Fruit fly (Drosophila melanogaster) whole organism, embryonic: ENCODE measurements around the gene a5.

ENCODE experiments used
- Bgb ChIP-seq: fragments of 200-800 bp; sonication (Bioruptor generic); IDR thresholded peaks from 2 replicates; pipeline ENCODE4 v1.3.6; 2022; ENCODE audit warnings: missing biosample characterization, missing genetic modification characterization; ENCODE audit not compliant: partially characterized antibody
- CG10267 ChIP-seq: fragments of 200-800 bp; sonication (Bioruptor generic); optimal IDR thresholded peaks from 2 replicates; lab custom pipeline; 2018; ENCODE audit warnings: missing biosample characterization, mild to moderate bottlenecking, missing genetic modification characterization, moderate library complexity
- CG11093 ChIP-seq: fragments of 200-800 bp; sonication (Bioruptor generic); IDR thresholded peaks from 3 replicates; pipeline ENCODE4 v1.3.6; 2022; ENCODE audit warnings: missing biosample characterization, missing genetic modification characterization
- CG12071 ChIP-seq: fragments of 200-800 bp; sonication (Bioruptor generic); optimal IDR thresholded peaks from 3 replicates; lab custom pipeline; 2018; ENCODE audit warnings: missing biosample characterization, mild to moderate bottlenecking, missing genetic modification characterization
- CG12104 ChIP-seq: fragments of 200-800 bp; sonication (Bioruptor generic); optimal IDR thresholded peaks from 3 replicates; lab custom pipeline; 2016; ENCODE audit warnings: missing biosample characterization, missing genetic modification characterization
- CG12155 ChIP-seq: fragments of 200-800 bp; sonication (Bioruptor generic); optimal IDR thresholded peaks from 3 replicates; lab custom pipeline; 2016; ENCODE audit warnings: missing biosample characterization, missing genetic modification characterization
- CG15514 ChIP-seq: fragments of 200-800 bp; sonication (Bioruptor generic); optimal IDR thresholded peaks from 3 replicates; lab custom pipeline; 2017; ENCODE audit warnings: missing biosample characterization, missing genetic modification characterization, mild to moderate bottlenecking, moderate library complexity, missing genetic modification reagents
- CG6654 ChIP-seq: fragments of 200-800 bp; sonication (Bioruptor generic); optimal IDR thresholded peaks from 2 replicates; lab custom pipeline; 2017; ENCODE audit warnings: missing biosample characterization, mild to moderate bottlenecking, missing genetic modification characterization
- CG6689 ChIP-seq: fragments of 200-800 bp; sonication (Bioruptor generic); IDR thresholded peaks from 2 replicates; pipeline ENCODE4 v1.3.6; 2022; ENCODE audit warnings: missing biosample characterization, missing genetic modification characterization
- CG6854 ChIP-seq: fragments of 200-800 bp; sonication (Bioruptor generic); optimal IDR thresholded peaks from 3 replicates; lab custom pipeline; 2017; ENCODE audit warnings: missing biosample characterization, mild to moderate bottlenecking, missing genetic modification characterization
- CG7928 ChIP-seq: fragments of 200-800 bp; sonication (Bioruptor generic); optimal IDR thresholded peaks from 2 replicates; lab custom pipeline; 2017; ENCODE audit warnings: missing biosample characterization, mild to moderate bottlenecking, missing genetic modification characterization
- CG9817 ChIP-seq: fragments of 200-800 bp; sonication (Bioruptor generic); optimal IDR thresholded peaks from 2 replicates; lab custom pipeline; 2018; ENCODE audit warnings: missing biosample characterization, mild to moderate bottlenecking, missing genetic modification characterization, moderate library complexity
- CTCF ChIP-seq: fragments of 200-800 bp; sonication (Bioruptor generic); optimal IDR thresholded peaks from 2 replicates; lab custom pipeline; 2017; ENCODE audit warnings: missing biosample characterization, mild to moderate bottlenecking, missing genetic modification characterization, moderate library complexity
- D19A ChIP-seq: fragments of 200-800 bp; optimal IDR thresholded peaks from 3 replicates; lab custom pipeline; 2019; ENCODE audit warnings: missing biosample characterization, mild to moderate bottlenecking, missing genetic modification characterization, moderate library complexity
- Dll ChIP-seq: fragments of 200-800 bp; sonication (Bioruptor generic); IDR thresholded peaks from 4 replicates; pipeline ENCODE4 v1.3.6; 2022; ENCODE audit warnings: missing biosample characterization, missing genetic modification characterization; ENCODE audit not compliant: partially characterized antibody
- Doc2 ChIP-seq: fragments of 200-800 bp; sonication (Bioruptor generic); IDR thresholded peaks from 2 replicates; pipeline ENCODE4 v1.3.6; 2022; ENCODE audit warnings: missing biosample characterization, missing genetic modification characterization
- Lhr ChIP-seq: fragments of 200-800 bp; sonication (Bioruptor generic); optimal IDR thresholded peaks from 3 replicates; lab custom pipeline; 2017; ENCODE audit warnings: mild to moderate bottlenecking, missing biosample characterization, missing genetic modification reagents, missing genetic modification characterization
- Myb ChIP-seq: fragments of 200-800 bp; sonication (Bioruptor generic); optimal IDR thresholded peaks from 2 replicates; lab custom pipeline; 2016; ENCODE audit warnings: missing biosample characterization, missing genetic modification characterization
- NC2β ChIP-seq: fragments of 200-800 bp; sonication (Bioruptor generic); optimal IDR thresholded peaks from 2 replicates; lab custom pipeline; 2016; ENCODE audit warnings: missing biosample characterization, missing genetic modification characterization
- Sox102F ChIP-seq: fragments of 200-800 bp; sonication (Bioruptor generic); optimal IDR thresholded peaks from 2 replicates; lab custom pipeline; 2018; ENCODE audit warnings: missing biosample characterization, mild to moderate bottlenecking, missing genetic modification characterization, moderate library complexity
- Trl ChIP-seq, 3 experiments: fragments of >200 bp in 2 of 3; fragments of 200-800 bp in 1 of 3; sonication (Bioruptor generic) in 1 of 3; optimal IDR thresholded peaks; 2 replicates in 1 of 3; 3 replicates in 2 of 3; lab custom pipeline; 2016 to 2017; ENCODE audit warnings: missing biosample characterization in 1 of 3, missing genetic modification characterization in 1 of 3
- YL-1 ChIP-seq: fragments of 200-800 bp; sonication (Bioruptor generic); optimal IDR thresholded peaks from 3 replicates; lab custom pipeline; 2017; ENCODE audit warnings: missing biosample characterization, mild to moderate bottlenecking, missing genetic modification characterization
- dmrt11E ChIP-seq: fragments of 200-800 bp; sonication (Bioruptor generic); optimal IDR thresholded peaks from 3 replicates; lab custom pipeline; 2018; ENCODE audit warnings: missing biosample characterization, mild to moderate bottlenecking, missing genetic modification characterization, moderate library complexity
- eve ChIP-seq, 2 experiments: fragments of >200 bp; optimal IDR thresholded peaks; 2 replicates each; lab custom pipeline; 2017; ENCODE audit warnings: missing biosample characterization in 2 of 2, missing genetic modification characterization in 2 of 2
- ewg ChIP-seq: fragments of 200-800 bp; sonication (Bioruptor generic); optimal IDR thresholded peaks from 3 replicates; lab custom pipeline; 2017; ENCODE audit warnings: mild to moderate bottlenecking, missing biosample characterization, missing genetic modification reagents, missing genetic modification characterization
- fru ChIP-seq: fragments of >200 bp; optimal IDR thresholded peaks from 2 replicates; lab custom pipeline; 2017
- ham ChIP-seq: fragments of 200-800 bp; sonication (Bioruptor generic); IDR thresholded peaks from 2 replicates; pipeline ENCODE4 v1.3.6; 2022; ENCODE audit warnings: missing biosample characterization, missing genetic modification characterization
- inv ChIP-seq: fragments of 200-800 bp; sonication (Bioruptor generic); IDR thresholded peaks from 2 replicates; pipeline ENCODE4 v1.3.6; 2022; ENCODE audit warnings: missing biosample characterization, missing genetic modification characterization; ENCODE audit not compliant: partially characterized antibody
- ken ChIP-seq: fragments of 200-800 bp; sonication (Bioruptor generic); IDR thresholded peaks from 3 replicates; pipeline ENCODE4 v1.3.6; 2022; ENCODE audit warnings: missing biosample characterization, missing genetic modification characterization
- lov ChIP-seq, 2 experiments: fragments of 200-800 bp in 1 of 2; fragments of >200 bp in 1 of 2; sonication (Bioruptor generic) in 1 of 2; IDR thresholded peaks in 1 of 2; optimal IDR thresholded peaks in 1 of 2; 2 replicates in 1 of 2; 3 replicates in 1 of 2; pipeline versions ENCODE4 v1.3.6 to Lab custom; 2017 to 2022; ENCODE audit warnings: missing biosample characterization in 1 of 2, missing genetic modification characterization in 1 of 2
- mam ChIP-seq: fragments of 200-800 bp; sonication (Bioruptor generic); optimal IDR thresholded peaks from 3 replicates; lab custom pipeline; 2016; ENCODE audit warnings: missing biosample characterization, missing genetic modification characterization
- mld ChIP-seq: fragments of 200-800 bp; sonication (Bioruptor generic); IDR thresholded peaks from 3 replicates; pipeline ENCODE4 v1.3.6; 2022; ENCODE audit warnings: missing biosample characterization, missing genetic modification characterization; ENCODE audit not compliant: partially characterized antibody
- nerfin-2 ChIP-seq: fragments of 200-800 bp; sonication (Bioruptor generic); IDR thresholded peaks from 2 replicates; pipeline ENCODE4 v1.3.6; 2022; ENCODE audit warnings: missing biosample characterization, missing genetic modification characterization; ENCODE audit not compliant: partially characterized antibody
- pnt ChIP-seq: fragments of 200-800 bp; sonication (Bioruptor generic); optimal IDR thresholded peaks from 3 replicates; lab custom pipeline; 2016; ENCODE audit warnings: missing biosample characterization, missing genetic modification characterization
- prd ChIP-seq, 3 experiments: fragments of >200 bp in 2 of 3; fragments of 200-800 bp in 1 of 3; sonication (Bioruptor generic) in 1 of 3; optimal IDR thresholded peaks in 2 of 3; IDR thresholded peaks in 1 of 3; 2 replicates in 2 of 3; 3 replicates in 1 of 3; pipeline versions ENCODE4 v1.3.6 to Lab custom; 2017 to 2022; ENCODE audit warnings: missing biosample characterization in 1 of 3, missing genetic modification characterization in 1 of 3
- pzg ChIP-seq: fragments of 200-800 bp; sonication (Bioruptor generic); optimal IDR thresholded peaks from 3 replicates; lab custom pipeline; 2018; ENCODE audit warnings: missing biosample characterization, mild to moderate bottlenecking, missing genetic modification characterization, moderate library complexity
- ranshi ChIP-seq: fragments of 200-800 bp; sonication (Bioruptor generic); IDR thresholded peaks from 2 replicates; pipeline ENCODE4 v1.3.6; 2022; ENCODE audit warnings: missing biosample characterization, missing genetic modification characterization
- sima ChIP-seq: fragments of 200-800 bp; sonication (Bioruptor generic); optimal IDR thresholded peaks from 2 replicates; lab custom pipeline; 2016; ENCODE audit warnings: missing biosample characterization, missing genetic modification characterization
- stc ChIP-seq: fragments of 200-800 bp; sonication (Bioruptor generic); IDR thresholded peaks from 2 replicates; pipeline ENCODE4 v1.3.6; 2022; ENCODE audit warnings: missing biosample characterization, missing genetic modification characterization
- stwl ChIP-seq: fragments of 200-800 bp; sonication (Bioruptor generic); optimal IDR thresholded peaks from 3 replicates; lab custom pipeline; 2018; ENCODE audit warnings: missing biosample characterization, mild to moderate bottlenecking, missing genetic modification characterization, moderate library complexity
- usp ChIP-seq: fragments of >200 bp; optimal IDR thresholded peaks from 2 replicates; lab custom pipeline; 2017; ENCODE audit warnings: missing biosample characterization, missing genetic modification characterization
- wor ChIP-seq: fragments of 200-800 bp; sonication (Bioruptor generic); IDR thresholded peaks from 2 replicates; pipeline ENCODE4 v1.3.6; 2022; ENCODE audit warnings: missing biosample characterization, missing genetic modification characterization
- zfh2 ChIP-seq: fragments of 200-800 bp; sonication (Bioruptor generic); optimal IDR thresholded peaks from 2 replicates; lab custom pipeline; 2016; ENCODE audit warnings: missing biosample characterization, missing genetic modification characterization

Gene a5

DNA sequence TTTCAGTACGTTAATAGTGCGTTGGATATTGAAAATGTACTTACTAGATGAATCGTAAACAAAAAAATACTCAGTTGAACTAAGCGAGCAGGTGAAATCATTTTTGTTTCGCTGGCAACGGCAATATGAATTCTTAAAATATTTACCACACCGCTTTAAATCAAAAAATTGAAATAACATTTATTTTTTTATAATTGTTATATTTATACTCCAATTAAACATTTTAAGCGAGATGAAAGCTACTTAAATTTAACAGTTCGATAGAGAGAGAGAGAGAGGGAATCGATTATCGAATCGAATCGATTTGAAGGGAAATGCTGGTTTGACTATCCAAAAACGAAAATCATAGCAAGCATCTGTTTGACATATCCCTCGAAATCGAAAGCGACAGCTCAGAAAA, 15.1 kb downstream of the a5 start, which contains the start of the genes CG33922 and Cdlc2 (continued):
- no peak for TF ChIP-seq NC2β (GFP tag; lab: Kevin White, UChicago)

DNA sequence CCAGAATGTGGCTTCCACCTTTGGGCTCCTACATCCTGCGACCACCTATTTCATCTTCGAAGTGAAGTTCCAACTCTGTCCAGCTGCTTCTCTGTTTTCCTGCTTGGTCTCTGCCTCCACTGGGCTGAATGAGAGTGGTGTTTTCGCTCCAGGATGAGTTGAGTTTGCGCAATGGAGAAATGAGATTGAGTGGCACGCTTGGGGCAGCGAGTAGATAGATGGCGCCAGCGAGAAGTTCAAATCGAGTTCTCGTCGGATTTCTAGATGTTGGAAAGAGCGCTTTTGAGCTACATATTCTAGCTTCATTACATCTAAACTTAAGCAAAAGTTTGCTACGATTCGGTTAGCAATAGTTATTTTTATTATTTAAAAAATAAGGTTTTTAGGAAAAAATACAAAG, 17.1 kb downstream of the a5 start:
- no peak for TF ChIP-seq ham (GFP tag; lab: Robert Waterston, UW)
- peak; percentile 80 for TF ChIP-seq CTCF (GFP tag; lab: Kevin White, UChicago)
- peak; percentile 50 for TF ChIP-seq CG12155 (GFP tag; lab: Kevin White, UChicago)
- peak; percentile 90 for TF ChIP-seq ewg (GFP tag; lab: Kevin White, UChicago)
- peak; percentile 3 to 5 for TF ChIP-seq Trl (optimal IDR thresholded peaks at IDR 0.05; lab: Kevin White, UChicago)
- no peak for TF ChIP-seq Trl (GFP tag; optimal IDR thresholded peaks at IDR 0.05; lab: Kevin White, UChicago)

- TF ChIP-seq CG10267 (tag; lab: Kevin White, UChicago) (no peak), zfh2 (GFP tag; lab: Kevin White, UChicago) (no peak), wor (GFP tag; lab: Robert Waterston, UW) (no peak), nerfin-2 (GFP tag; lab: Robert Waterston, UW) (no peak)
Measured at dm6 chr2L:1352768-1353167, 23.8 kb downstream of the a5 start, which contains the start of gene CG5556. Gene CG5556, minus strand, starts transcription at chr2L:1352868.

dm6 chr2L:1354009-1354408, 25.0 kb downstream of the a5 start, which contains the start of gene CG5561:
Gene CG5561, minus strand, starts transcription at chr2L:1354109.
- TF ChIP-seq CG6654 (GFP tag; lab: Kevin White, UChicago): no peak
- no peak for TF ChIP-seq CG12071
- TF ChIP-seq Myb (GFP tag; lab: Kevin White, UChicago): no peak
- TF ChIP-seq stc (GFP tag; lab: Robert Waterston, UW): no peak
- no peak for TF ChIP-seq ranshi (GFP tag; lab: Robert Waterston, UW)
- no peak for TF ChIP-seq sima
- no peak for TF ChIP-seq Bgb (GFP tag; lab: Robert Waterston, UW)
- no peak for TF ChIP-seq CG6854 (GFP tag; lab: Kevin White, UChicago)
- no peak for TF ChIP-seq Sox102F (GFP tag; lab: Kevin White, UChicago)
- no peak for TF ChIP-seq pnt (GFP tag; lab: Kevin White, UChicago)
- TF ChIP-seq mld (GFP tag; lab: Robert Waterston, UW): no peak
- no peak for TF ChIP-seq YL-1
- no peak for TF ChIP-seq usp (GFP tag; lab: Kevin White, UChicago)
- TF ChIP-seq CG12104 (GFP tag; lab: Kevin White, UChicago): no peak
- TF ChIP-seq inv: no peak
- no peak for TF ChIP-seq CG11093 (GFP tag; lab: Robert Waterston, UW)
- no peak for TF ChIP-seq CG9817 (tag; lab: Kevin White, UChicago)
- no peak for TF ChIP-seq ken (GFP tag; lab: Robert Waterston, UW)
- TF ChIP-seq CG7928 (GFP tag; lab: Kevin White, UChicago): no peak

dm6 chr2L:1354819-1355218, 25.9 kb downstream of the a5 start, which contains the start of gene CG31924:
Gene CG31924, minus strand, starts transcription at chr2L:1354919.
- TF ChIP-seq CG15514 (GFP tag; lab: Kevin White, UChicago) (no peak), dmrt11E (tag; lab: Kevin White, UChicago) (no peak), D19A (tag; lab: Kevin White, UChicago) (no peak), lov (optimal IDR thresholded peaks at IDR 0.05; lab: Kevin White, UChicago) (no peak), lov (GFP tag; IDR thresholded peaks at IDR 0.05; lab: Robert Waterston, UW) (no peak), eve (GFP tag; optimal IDR thresholded peaks at IDR 0.05; lab: Kevin White, UChicago) (no peak), CG6689 (GFP tag; lab: Robert Waterston, UW) (no peak), Lhr (GFP tag; lab: Kevin White, UChicago) (no peak), stwl (tag; lab: Kevin White, UChicago) (no peak), Dll (GFP tag; lab: Robert Waterston, UW) (no peak), fru (lab: Kevin White, UChicago) (no peak), Doc2 (GFP tag; lab: Robert Waterston, UW) (no peak), prd (optimal IDR thresholded peaks at IDR 0.05; lab: Kevin White, UChicago) (no peak), prd (GFP tag; IDR thresholded peaks at IDR 0.05; lab: Robert Waterston, UW) (no peak), mam (no peak), CG10267 (tag; lab: Kevin White, UChicago) (no peak), pzg (GFP tag; lab: Kevin White, UChicago) (no peak)
